Worm (Caenorhabditis elegans) whole organism, early embryonic: Measurements from ENCODE around the gene R07G3.8.

Source experiments
- B0310.2 ChIP-seq: sonication (generic microtip); optimal IDR thresholded peaks from 2 replicates; lab custom pipeline; 2016; ENCODE audit warnings: mild to moderate bottlenecking, missing genetic modification characterization, missing compliant biosample characterization
- F13C5.2 ChIP-seq: sonication (generic microtip); optimal IDR thresholded peaks from 2 replicates; lab custom pipeline; 2017; ENCODE audit warnings: mild to moderate bottlenecking, missing genetic modification characterization, inconsistent platforms, missing compliant biosample characterization
- aly-1 ChIP-seq: sonication (generic microtip); optimal IDR thresholded peaks from 2 replicates; lab custom pipeline; 2016; ENCODE audit warnings: missing genetic modification characterization, missing compliant biosample characterization
- ama-1 ChIP-seq: fragments of 150-350 bp; optimal IDR thresholded peaks from 2 replicates; lab custom pipeline; 2014
- ceh-13 ChIP-seq: fragments of 200-800 bp; sonication (Bioruptor generic); optimal IDR thresholded peaks from 2 replicates; lab custom pipeline; 2018; ENCODE audit warnings: mild to moderate bottlenecking, missing genetic modification characterization, missing compliant biosample characterization
- ceh-36 ChIP-seq: sonication (generic microtip); optimal IDR thresholded peaks from 2 replicates; lab custom pipeline; 2016; ENCODE audit warnings: missing genetic modification characterization, inconsistent platforms, missing compliant biosample characterization
- ets-7 ChIP-seq: sonication (generic microtip); optimal IDR thresholded peaks from 2 replicates; lab custom pipeline; 2016; ENCODE audit warnings: missing genotype, missing genetic modification characterization, missing compliant biosample characterization
- flt-1 ChIP-seq: fragments of 200-800 bp; sonication (Bioruptor generic); IDR thresholded peaks from 2 replicates; pipeline ENCODE4 v1.3.6; 2022; ENCODE audit warnings: missing genetic modification characterization, missing compliant biosample characterization
- hmbx-1 ChIP-seq: sonication (generic microtip); optimal IDR thresholded peaks from 2 replicates; lab custom pipeline; 2016; ENCODE audit warnings: mild to moderate bottlenecking, missing genetic modification characterization, missing compliant biosample characterization
- hmg-4 ChIP-seq: fragments of 200-800 bp; sonication (Bioruptor generic); optimal IDR thresholded peaks from 2 replicates; lab custom pipeline; 2018; ENCODE audit warnings: mild to moderate bottlenecking, missing genetic modification characterization, missing compliant biosample characterization
- hnd-1 ChIP-seq: sonication (generic microtip); optimal IDR thresholded peaks from 2 replicates; lab custom pipeline; 2016; ENCODE audit warnings: missing genetic modification characterization, missing compliant biosample characterization
- pes-1 ChIP-seq: fragments of 200-800 bp; sonication (Bioruptor generic); IDR thresholded peaks from 2 replicates; pipeline ENCODE4 v1.3.6; 2022; ENCODE audit warnings: missing genetic modification reagents, missing genetic modification characterization, missing compliant biosample characterization
- scrt-1 ChIP-seq: fragments of 200-800 bp; sonication (Bioruptor generic); IDR thresholded peaks from 2 replicates; pipeline ENCODE4 v1.3.6; 2022; ENCODE audit warnings: missing genetic modification characterization, missing compliant biosample characterization
- sea-1 ChIP-seq: fragments of 200-800 bp; sonication (Bioruptor generic); conservative IDR thresholded peaks from 2 replicates; pipeline ENCODE4 v1.3.6; 2022; ENCODE audit warnings: missing genetic modification characterization, missing compliant biosample characterization
- tbx-11 ChIP-seq: fragments of 200-800 bp; sonication (Bioruptor generic); IDR thresholded peaks from 2 replicates; pipeline ENCODE4 v1.3.6; 2022; ENCODE audit warnings: missing genetic modification characterization, missing compliant biosample characterization
- tbx-37 ChIP-seq: fragments of 200-800 bp; sonication (Bioruptor generic); conservative IDR thresholded peaks from 2 replicates; pipeline ENCODE4 v1.3.6; 2022; ENCODE audit warnings: missing genetic modification reagents, missing genetic modification characterization, missing compliant biosample characterization
- tra-4 ChIP-seq: sonication (generic microtip); optimal IDR thresholded peaks from 2 replicates; lab custom pipeline; 2017; ENCODE audit warnings: missing genetic modification characterization, missing compliant biosample characterization

The R07G3.8 gene

ce11 chrII:7621513-7621912 is 1.2 kb upstream of the R07G3.8 start:
- no peak for TF ChIP-seq B0310.2
- no peak for TF ChIP-seq sea-1 (GFP tag; lab: Robert Waterston, UW)
- TF ChIP-seq scrt-1 (GFP tag; lab: Robert Waterston, UW), result no peak

- TF ChIP-seq hnd-1, result no peak
- no peak for TF ChIP-seq scrt-1 (GFP tag; lab: Robert Waterston, UW)
- TF ChIP-seq ceh-36 (tag; lab: Kevin White, UChicago), result no peak
These were observed 2.1 kb downstream of the R07G3.8 start for ce11 chrII:7618212-7618611.

DNA sequence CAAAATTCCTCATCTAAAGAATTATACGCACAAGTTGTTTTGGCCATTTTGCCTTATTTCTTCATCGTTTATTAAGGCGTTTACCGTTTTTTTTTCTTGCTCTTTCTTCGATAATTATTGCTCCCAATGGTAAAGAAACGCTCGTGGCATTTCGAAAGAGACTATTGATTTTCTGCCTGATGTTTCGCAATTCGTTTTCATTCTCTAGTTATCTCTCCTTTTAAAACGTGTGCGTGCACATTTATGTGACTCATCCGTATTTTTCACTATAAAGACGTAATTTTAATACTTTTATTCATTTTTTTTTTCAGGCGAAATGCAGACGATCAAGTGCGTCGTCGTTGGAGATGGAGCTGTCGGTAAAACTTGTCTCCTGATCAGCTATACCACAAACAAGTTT is 4.2 kb downstream of the R07G3.8 start, which contains the start of gene cdc-42:
TSS of gene cdc-42 (plus strand) at position 312 of the 400 bp plus-strand sequence.
- TF ChIP-seq tbx-11 (GFP tag; lab: Robert Waterston, UW) (no peak), scrt-1 (GFP tag; lab: Robert Waterston, UW) (no peak), ets-7 (tag; lab: Kevin White, UChicago) (no peak), tbx-37 (GFP tag; lab: Robert Waterston, UW) (no peak), F13C5.2 (no peak), sea-1 (GFP tag; lab: Robert Waterston, UW) (no peak), ama-1 (lab: Kevin White, UChicago) (no peak), hmg-4 (GFP tag; lab: Kevin White, UChicago) (no peak), hnd-1 (no peak), pes-1 (GFP tag; lab: Robert Waterston, UW) (no peak)

- TF ChIP-seq ceh-13 (GFP tag; lab: Kevin White, UChicago) (no peak), tbx-11 (GFP tag; lab: Robert Waterston, UW) (no peak)
These were observed 4.9 kb downstream of the R07G3.8 start for ce11 chrII:7615318-7615891.

DNA sequence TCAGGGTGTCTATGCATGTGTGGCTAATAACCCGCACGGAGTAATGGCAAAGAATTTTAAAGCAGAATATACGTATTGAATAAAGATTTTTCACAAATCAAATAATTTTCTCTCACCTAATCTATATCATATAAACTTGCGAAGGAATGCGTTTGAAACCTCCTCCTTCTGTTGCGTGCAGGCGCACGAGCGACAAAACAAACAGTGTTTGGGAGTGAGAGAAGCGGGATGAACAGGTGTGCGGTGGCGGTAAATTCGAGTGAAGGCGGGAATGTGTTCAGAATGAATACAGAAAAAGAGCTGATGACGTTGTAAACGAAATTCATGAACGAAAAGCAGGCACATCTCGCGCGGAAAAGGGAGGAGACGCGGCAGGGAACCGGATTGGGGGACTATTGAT is 6.0 kb downstream of the R07G3.8 start:
- TF ChIP-seq hmg-4 (GFP tag; lab: Kevin White, UChicago) (peak; percentile 15), F13C5.2 (no peak)

DNA sequence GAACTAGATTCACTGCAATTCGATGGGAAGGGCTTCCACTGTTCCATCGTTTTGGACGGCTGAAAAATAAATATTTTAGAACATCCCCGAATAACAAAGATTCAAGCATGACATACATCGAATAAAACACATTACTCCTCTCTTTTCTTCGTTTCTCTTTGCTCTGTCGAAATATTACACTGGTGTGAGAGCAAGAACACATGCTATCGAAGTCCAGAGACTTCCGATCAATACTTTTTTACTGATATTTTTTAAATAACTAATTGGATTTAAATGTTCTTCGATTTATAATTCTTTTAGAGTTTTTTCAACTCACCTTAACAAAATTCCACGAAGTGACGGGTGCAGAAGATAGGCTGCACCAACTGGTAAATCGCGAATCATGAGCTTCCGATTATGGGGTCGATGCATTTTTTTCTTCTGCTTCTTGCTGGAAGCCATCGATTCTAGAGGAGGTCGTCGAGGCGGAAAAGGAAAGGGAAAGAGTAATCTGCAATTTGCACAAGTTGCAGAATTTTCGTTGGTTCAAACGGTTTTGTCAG is 7.0 kb downstream of the R07G3.8 start, which contains the start of the genes oig-4 and R07G3.7:
TSS of gene oig-4 (plus strand) at position 301 of the 542 bp plus-strand sequence.
TSS of gene R07G3.7 (minus strand) at position 492 of the 542 bp plus-strand sequence.
- TF ChIP-seq flt-1 (no peak), hmg-4 (GFP tag; lab: Kevin White, UChicago) (no peak), aly-1 (tag; lab: Kevin White, UChicago) (no peak), ceh-36 (tag; lab: Kevin White, UChicago) (no peak), pes-1 (GFP tag; lab: Robert Waterston, UW) (no peak), sea-1 (GFP tag; lab: Robert Waterston, UW) (no peak), ets-7 (tag; lab: Kevin White, UChicago) (no peak)

ce11 chrII:7607953-7608352 is 12.4 kb downstream of the R07G3.8 start, which contains the start of gene lips-17:
TSS of gene lips-17 (plus strand) at chrII:7608253.
- TF ChIP-seq tra-4 (tag; lab: Kevin White, UChicago), result no peak
- TF ChIP-seq aly-1 (tag; lab: Kevin White, UChicago), result no peak
- TF ChIP-seq hmbx-1 (tag; lab: Kevin White, UChicago), result no peak
- TF ChIP-seq B0310.2, result no peak
- no peak for TF ChIP-seq F13C5.2
- TF ChIP-seq pes-1 (GFP tag; lab: Robert Waterston, UW), result no peak
- TF ChIP-seq tbx-11 (GFP tag; lab: Robert Waterston, UW), result no peak
- no peak for TF ChIP-seq scrt-1 (GFP tag; lab: Robert Waterston, UW)
- TF ChIP-seq ceh-13 (GFP tag; lab: Kevin White, UChicago), result no peak
- TF ChIP-seq sea-1 (GFP tag; lab: Robert Waterston, UW), result no peak
- TF ChIP-seq hnd-1, result no peak
- no peak for TF ChIP-seq ceh-36 (tag; lab: Kevin White, UChicago)

- TF ChIP-seq scrt-1 (GFP tag; lab: Robert Waterston, UW), result no peak
- TF ChIP-seq hmbx-1 (tag; lab: Kevin White, UChicago), result no peak
- no peak for TF ChIP-seq tra-4 (tag; lab: Kevin White, UChicago)
- no peak for TF ChIP-seq aly-1 (tag; lab: Kevin White, UChicago)
- TF ChIP-seq hmg-4 (GFP tag; lab: Kevin White, UChicago), result no peak
- no peak for TF ChIP-seq flt-1
- TF ChIP-seq ceh-36 (tag; lab: Kevin White, UChicago), result no peak
These were observed 15.0 kb downstream of the R07G3.8 start, which contains the start of gene osm-8 for ce11 chrII:7605306-7605705. TSS of gene osm-8 (minus strand) at chrII:7605406.

DNA sequence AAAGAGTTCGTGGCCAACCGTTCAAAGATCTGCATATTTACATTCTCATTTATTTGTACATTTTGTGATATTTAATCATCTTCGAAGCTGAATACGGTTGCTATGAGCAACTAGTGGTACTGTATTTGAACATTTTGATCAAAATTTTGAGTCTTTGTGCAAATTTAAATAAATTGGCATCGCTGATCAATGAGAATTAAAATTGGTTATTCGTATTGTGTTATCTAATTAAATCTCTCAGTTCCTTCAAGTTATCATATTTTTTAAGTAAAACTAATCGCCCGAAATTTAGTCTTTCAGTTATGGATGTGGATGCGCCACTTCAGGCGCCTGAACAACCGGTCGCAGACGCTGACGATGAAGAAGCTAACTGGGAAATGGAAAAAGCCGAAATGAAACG is 21.0 kb downstream of the R07G3.8 start, which contains the start of gene npp-21:
TSS of gene npp-21 (plus strand) at position 301 of the 400 bp plus-strand sequence.
- no peak for TF ChIP-seq ets-7 (tag; lab: Kevin White, UChicago)
- no peak for TF ChIP-seq hmg-4 (GFP tag; lab: Kevin White, UChicago)
- no peak for TF ChIP-seq ama-1 (lab: Kevin White, UChicago)
- no peak for TF ChIP-seq aly-1 (tag; lab: Kevin White, UChicago)
- no peak for TF ChIP-seq hmbx-1 (tag; lab: Kevin White, UChicago)
- no peak for TF ChIP-seq scrt-1 (GFP tag; lab: Robert Waterston, UW)
- no peak for TF ChIP-seq B0310.2
- no peak for TF ChIP-seq F13C5.2
